Fruit fly (Drosophila melanogaster): Measurements from ENCODE around the gene CtsB.

DNA sequence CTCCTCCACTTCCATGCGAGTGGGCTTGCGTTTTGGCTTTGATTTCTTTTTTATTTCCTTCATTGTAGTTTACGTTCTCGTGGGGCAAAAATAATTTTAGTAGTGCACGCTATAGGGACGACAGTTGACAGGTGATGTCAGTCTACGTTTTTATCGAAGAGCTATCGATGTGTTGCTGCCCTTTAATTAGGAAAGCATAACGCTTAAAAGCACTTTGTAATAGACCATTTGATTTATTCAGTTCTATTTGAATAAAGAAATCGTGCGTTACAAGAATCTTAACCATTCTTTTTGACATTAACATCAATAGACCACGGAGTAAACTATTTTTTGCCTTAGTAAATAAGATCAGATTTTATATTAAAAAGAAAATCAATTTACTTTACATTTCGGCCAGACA, 9.0 kb upstream of the CtsB start, which contains the start of gene CG10993:
- TF ChIP-seq Clk (GFP tag; optimal IDR thresholded peaks at IDR 0.05) (no peak), CG11617 (GFP tag; optimal IDR thresholded peaks at IDR 0.05) (no peak), CG33017 (tag; optimal IDR thresholded peaks at IDR 0.05) (no peak), CG7101 (tag; optimal IDR thresholded peaks at IDR 0.05) (no peak), CG1620 (GFP tag; optimal IDR thresholded peaks at IDR 0.05) (no peak), CG5204 (GFP tag; optimal IDR thresholded peaks at IDR 0.05) (no peak), CG14711 (tag; optimal IDR thresholded peaks at IDR 0.05) (no peak)
